Fruit fly (Drosophila melanogaster) whole organism, embryonic: ENCODE measurements around the gene Plod.
A peak's percentile ranks its signal among the peaks of the same experiment; 100 is the strongest.

Experiments
- Atf-2 ChIP-seq: fragments of 200-800 bp; sonication (Bioruptor generic); optimal IDR thresholded peaks from 2 replicates; lab custom pipeline; 2016; ENCODE audit warnings: missing biosample characterization, missing genetic modification characterization
- Atf6 ChIP-seq: fragments of 200-800 bp; sonication (Bioruptor generic); IDR thresholded peaks from 2 replicates; pipeline ENCODE4 v1.3.6; 2022; ENCODE audit warnings: missing biosample characterization, missing genetic modification characterization
- Bgb ChIP-seq: fragments of 200-800 bp; sonication (Bioruptor generic); IDR thresholded peaks from 2 replicates; pipeline ENCODE4 v1.3.6; 2022; ENCODE audit warnings: missing biosample characterization, missing genetic modification characterization; ENCODE audit not compliant: partially characterized antibody
- CG10321 ChIP-seq: fragments of 200-800 bp; sonication (Bioruptor generic); IDR thresholded peaks from 2 replicates; pipeline ENCODE4 v1.3.6; 2022; ENCODE audit warnings: missing biosample characterization, missing genetic modification characterization
- CG10979 ChIP-seq: fragments of 200-800 bp; sonication (Bioruptor generic); optimal IDR thresholded peaks from 2 replicates; lab custom pipeline; 2018; ENCODE audit warnings: missing biosample characterization, mild to moderate bottlenecking, missing genetic modification characterization, moderate library complexity
- CG12071 ChIP-seq: fragments of 200-800 bp; sonication (Bioruptor generic); optimal IDR thresholded peaks from 3 replicates; lab custom pipeline; 2018; ENCODE audit warnings: missing biosample characterization, mild to moderate bottlenecking, missing genetic modification characterization
- CG12769 ChIP-seq: fragments of 200-800 bp; sonication (Bioruptor generic); optimal IDR thresholded peaks from 2 replicates; lab custom pipeline; 2019; ENCODE audit warnings: missing biosample characterization, mild to moderate bottlenecking, missing genetic modification characterization, moderate library complexity
- CG15479 ChIP-seq: fragments of 200-800 bp; sonication (Bioruptor generic); optimal IDR thresholded peaks from 3 replicates; lab custom pipeline; 2019; ENCODE audit warnings: missing biosample characterization, mild to moderate bottlenecking, missing genetic modification characterization, moderate library complexity
- CG18599 ChIP-seq: fragments of 200-800 bp; sonication (Bioruptor generic); optimal IDR thresholded peaks from 3 replicates; lab custom pipeline; 2017; ENCODE audit warnings: missing biosample characterization, missing genetic modification characterization, mild to moderate bottlenecking, moderate library complexity, missing genetic modification reagents
- CG2202 ChIP-seq: fragments of 200-800 bp; sonication (Bioruptor generic); optimal IDR thresholded peaks from 2 replicates; lab custom pipeline; 2018; ENCODE audit warnings: missing biosample characterization, mild to moderate bottlenecking, missing genetic modification characterization
- CG32532 ChIP-seq: fragments of 200-800 bp; sonication (Bioruptor generic); IDR thresholded peaks from 2 replicates; pipeline ENCODE4 v1.3.6; 2022; ENCODE audit warnings: missing biosample characterization, missing genetic modification characterization
- CG3281 ChIP-seq: fragments of 200-800 bp; sonication (Bioruptor generic); optimal IDR thresholded peaks from 3 replicates; lab custom pipeline; 2017; ENCODE audit warnings: missing biosample characterization, mild to moderate bottlenecking, missing genetic modification characterization
- CG4360 ChIP-seq: fragments of 200-800 bp; sonication (Bioruptor generic); IDR thresholded peaks from 2 replicates; pipeline ENCODE4 v1.3.6; 2022; ENCODE audit warnings: missing biosample characterization, missing genetic modification characterization
- CG7786 ChIP-seq: fragments of 200-800 bp; sonication (Bioruptor generic); optimal IDR thresholded peaks from 2 replicates; lab custom pipeline; 2016; ENCODE audit warnings: missing biosample characterization, missing genetic modification characterization
- CG8290 ChIP-seq, 3 experiments: fragments of 200-800 bp; sonication (Bioruptor generic); optimal IDR thresholded peaks; 2 replicates each; lab custom pipeline; 2016 to 2019; ENCODE audit warnings: missing biosample characterization in 3 of 3, missing genetic modification characterization in 3 of 3, mild to moderate bottlenecking in 2 of 3, moderate library complexity in 1 of 3
- CG8478 ChIP-seq: fragments of >200 bp; optimal IDR thresholded peaks from 2 replicates; lab custom pipeline; 2018
- CG9817 ChIP-seq: fragments of 200-800 bp; sonication (Bioruptor generic); optimal IDR thresholded peaks from 2 replicates; lab custom pipeline; 2018; ENCODE audit warnings: missing biosample characterization, mild to moderate bottlenecking, missing genetic modification characterization, moderate library complexity
- CG9876 ChIP-seq: fragments of 200-800 bp; sonication (Bioruptor generic); optimal IDR thresholded peaks from 2 replicates; lab custom pipeline; 2016; ENCODE audit warnings: missing biosample characterization, missing genetic modification characterization
- CkIIα-i1 ChIP-seq: fragments of 200-800 bp; sonication (Bioruptor generic); IDR thresholded peaks from 2 replicates; pipeline ENCODE4 v1.3.6; 2022; ENCODE audit warnings: missing biosample characterization, missing genetic modification characterization
- Dbx ChIP-seq: fragments of 200-800 bp; sonication (Bioruptor generic); IDR thresholded peaks from 3 replicates; pipeline ENCODE4 v1.3.6; 2022; ENCODE audit warnings: missing biosample characterization, missing genetic modification characterization
- Dref ChIP-seq: fragments of 200-800 bp; sonication (Bioruptor generic); IDR thresholded peaks from 2 replicates; pipeline ENCODE4 v1.3.6; 2022; ENCODE audit warnings: missing biosample characterization, missing genetic modification characterization
- Ets65A ChIP-seq: fragments of 200-800 bp; sonication (Bioruptor generic); peaks from one replicate; lab custom pipeline; 2016; ENCODE audit warnings: missing biosample characterization, missing genetic modification characterization
- Fer1 ChIP-seq: fragments of 200-800 bp; sonication (Bioruptor generic); optimal IDR thresholded peaks from 2 replicates; lab custom pipeline; 2017; ENCODE audit warnings: missing biosample characterization, mild to moderate bottlenecking, missing genetic modification characterization
- Fer2 ChIP-seq: fragments of 200-800 bp; sonication (Bioruptor generic); optimal IDR thresholded peaks from 2 replicates; lab custom pipeline; 2018; ENCODE audit warnings: missing biosample characterization, mild to moderate bottlenecking, missing genetic modification characterization, moderate library complexity
- H15 ChIP-seq: fragments of 200-800 bp; sonication (Bioruptor generic); IDR thresholded peaks from 3 replicates; pipeline ENCODE4 v1.3.6; 2022; ENCODE audit warnings: missing biosample characterization, missing genetic modification characterization
- HHEX ChIP-seq: fragments of 200-800 bp; sonication (Bioruptor generic); optimal IDR thresholded peaks from 3 replicates; lab custom pipeline; 2017; ENCODE audit warnings: missing biosample characterization, mild to moderate bottlenecking, missing genetic modification characterization, missing genetic modification reagents
- Med ChIP-seq: fragments of 200-800 bp; sonication (Bioruptor generic); peaks from one replicate; lab custom pipeline; 2016; ENCODE audit warnings: missing biosample characterization, missing genetic modification characterization, mild to moderate bottlenecking, inconsistent platforms, moderate library complexity
- Sry-β ChIP-seq: fragments of 200-800 bp; sonication (Bioruptor generic); optimal IDR thresholded peaks from 2 replicates; lab custom pipeline; 2018; ENCODE audit warnings: missing biosample characterization, mild to moderate bottlenecking, missing genetic modification characterization, moderate library complexity
- amos ChIP-seq: fragments of 200-800 bp; sonication (Bioruptor generic); IDR thresholded peaks from 2 replicates; pipeline ENCODE4 v1.3.6; 2022; ENCODE audit warnings: missing biosample characterization, missing genetic modification characterization; ENCODE audit not compliant: partially characterized antibody
- ara ChIP-seq: fragments of 200-800 bp; sonication (Bioruptor generic); IDR thresholded peaks from 2 replicates; pipeline ENCODE4 v1.3.6; 2022; ENCODE audit warnings: missing biosample characterization, missing genetic modification characterization
- ash1 ChIP-seq: fragments of 200-800 bp; sonication (Bioruptor generic); optimal IDR thresholded peaks from 2 replicates; lab custom pipeline; 2018; ENCODE audit warnings: missing biosample characterization, mild to moderate bottlenecking, missing genetic modification characterization
- cas ChIP-seq: fragments of 200-800 bp; sonication (Bioruptor generic); IDR thresholded peaks from 2 replicates; pipeline ENCODE4 v1.3.6; 2022; ENCODE audit warnings: missing biosample characterization, missing genetic modification characterization
- chm ChIP-seq: fragments of 200-800 bp; sonication (Bioruptor generic); IDR thresholded peaks from 2 replicates; pipeline ENCODE4 v1.3.6; 2022; ENCODE audit warnings: missing biosample characterization, missing genetic modification characterization
- da ChIP-seq: fragments of 200-800 bp; sonication (Bioruptor generic); optimal IDR thresholded peaks from 2 replicates; lab custom pipeline; 2016; ENCODE audit warnings: missing biosample characterization, missing genetic modification characterization
- esg ChIP-seq: fragments of 200-800 bp; sonication (Bioruptor generic); conservative IDR thresholded peaks from 2 replicates; pipeline ENCODE4 v1.3.6; 2022; ENCODE audit warnings: missing biosample characterization, missing genetic modification characterization
- eyg ChIP-seq: fragments of 200-800 bp; sonication (Bioruptor generic); optimal IDR thresholded peaks from 3 replicates; lab custom pipeline; 2016; ENCODE audit warnings: missing biosample characterization, missing genetic modification characterization
- fd64A ChIP-seq: fragments of 200-800 bp; sonication (Bioruptor generic); optimal IDR thresholded peaks from 3 replicates; lab custom pipeline; 2018; ENCODE audit warnings: missing biosample characterization, mild to moderate bottlenecking, missing genetic modification characterization
- gt ChIP-seq: fragments of 200-800 bp; sonication (Bioruptor generic); IDR thresholded peaks from 2 replicates; pipeline ENCODE4 v1.3.6; 2022; ENCODE audit warnings: missing biosample characterization, missing genetic modification characterization
- ham ChIP-seq: fragments of 200-800 bp; sonication (Bioruptor generic); IDR thresholded peaks from 2 replicates; pipeline ENCODE4 v1.3.6; 2022; ENCODE audit warnings: missing biosample characterization, missing genetic modification characterization
- hb ChIP-seq: fragments of 200-800 bp; sonication (Bioruptor generic); IDR thresholded peaks from 3 replicates; pipeline ENCODE4 v1.3.6; 2022; ENCODE audit warnings: missing biosample characterization, missing genetic modification characterization; ENCODE audit not compliant: partially characterized antibody
- kni ChIP-seq: fragments of 200-800 bp; sonication (Bioruptor generic); optimal IDR thresholded peaks from 3 replicates; lab custom pipeline; 2017; ENCODE audit warnings: mild to moderate bottlenecking, missing biosample characterization, missing genetic modification reagents, missing genetic modification characterization
- lilli ChIP-seq: fragments of 200-800 bp; sonication (Bioruptor generic); optimal IDR thresholded peaks from 3 replicates; lab custom pipeline; 2016; ENCODE audit warnings: missing biosample characterization, missing genetic modification characterization
- lov ChIP-seq, 2 experiments: fragments of 200-800 bp in 1 of 2; fragments of >200 bp in 1 of 2; sonication (Bioruptor generic) in 1 of 2; IDR thresholded peaks in 1 of 2; optimal IDR thresholded peaks in 1 of 2; 2 replicates in 1 of 2; 3 replicates in 1 of 2; pipeline versions ENCODE4 v1.3.6 to Lab custom; 2017 to 2022; ENCODE audit warnings: missing biosample characterization in 1 of 2, missing genetic modification characterization in 1 of 2
- phol ChIP-seq: fragments of 200-800 bp; sonication (Bioruptor generic); optimal IDR thresholded peaks from 3 replicates; lab custom pipeline; 2018; ENCODE audit warnings: missing biosample characterization, mild to moderate bottlenecking, missing genetic modification characterization, moderate library complexity
- sens ChIP-seq: fragments of 200-800 bp; sonication (Bioruptor generic); peaks from one replicate; lab custom pipeline; 2016; ENCODE audit warnings: missing biosample characterization, missing genetic modification characterization
- toy ChIP-seq: fragments of 200-800 bp; sonication (Bioruptor generic); IDR thresholded peaks from 2 replicates; pipeline ENCODE4 v1.3.6; 2022; ENCODE audit warnings: missing biosample characterization, missing genetic modification characterization
- z ChIP-seq: fragments of 200-800 bp; sonication (Bioruptor generic); IDR thresholded peaks from 3 replicates; pipeline ENCODE4 v1.3.6; 2022; ENCODE audit warnings: missing biosample characterization, missing genetic modification characterization

The Plod gene

dm6 chr3L:11253690-11254243, 48.0 kb upstream of the Plod start:
- TF ChIP-seq eyg: peak; percentile 35
- TF ChIP-seq Atf-2 (GFP tag; lab: Kevin White, UChicago): no peak
- peak; percentile 51 for TF ChIP-seq CG12769 (tag; lab: Kevin White, UChicago)
- 0 out of 2 replicates have a peak, but pooled peaks have one; percentile 5 for TF ChIP-seq CG4360 (GFP tag; lab: Robert Waterston, UW)
- peak; percentile 59 for TF ChIP-seq Med (GFP tag; lab: Kevin White, UChicago)
- peak; percentile 75 for TF ChIP-seq CG15479 (GFP tag; lab: Kevin White, UChicago)
- TF ChIP-seq CG8478 (lab: Kevin White, UChicago): peak; percentile 1
- no peak for TF ChIP-seq lov (optimal IDR thresholded peaks at IDR 0.05; lab: Kevin White, UChicago)
- 0 out of 3 replicates have a peak, but pooled peaks have one; percentile 21 for TF ChIP-seq lov (GFP tag; IDR thresholded peaks at IDR 0.05; lab: Robert Waterston, UW)
- no peak for TF ChIP-seq kni
- peak; percentile 72 for TF ChIP-seq chm (GFP tag; lab: Robert Waterston, UW)
- no peak for TF ChIP-seq ara (GFP tag; lab: Robert Waterston, UW)
- no peak for TF ChIP-seq ham
- TF ChIP-seq hb: no peak
- peak; percentile 21 for TF ChIP-seq sens (GFP tag; lab: Kevin White, UChicago)
- TF ChIP-seq Ets65A: peak; percentile 90
- peak; percentile 14 for TF ChIP-seq CG7786 (GFP tag; lab: Kevin White, UChicago)
- TF ChIP-seq Fer2 (tag; lab: Kevin White, UChicago): no peak
- TF ChIP-seq CG3281 (GFP tag; lab: Kevin White, UChicago): no peak
- TF ChIP-seq da (GFP tag; lab: Kevin White, UChicago): peak; percentile 21
- TF ChIP-seq CG2202 (tag; lab: Kevin White, UChicago): no peak
- no peak for TF ChIP-seq CG10979 (tag; lab: Kevin White, UChicago)
- no peak for TF ChIP-seq cas (GFP tag; lab: Robert Waterston, UW)
- no peak for TF ChIP-seq CkIIα-i1 (GFP tag; lab: Robert Waterston, UW)
- TF ChIP-seq CG32532 (GFP tag; lab: Robert Waterston, UW): 0 out of 2 replicates have a peak, but pooled peaks have one; percentile 27
- no peak for TF ChIP-seq HHEX (GFP tag; lab: Kevin White, UChicago)
- no peak for TF ChIP-seq phol (tag; lab: Kevin White, UChicago)
- no peak for TF ChIP-seq fd64A
- 0 out of 2 replicates have a peak, but pooled peaks have one; percentile 30 for TF ChIP-seq toy (GFP tag; lab: Robert Waterston, UW)
- TF ChIP-seq Atf6 (GFP tag; lab: Robert Waterston, UW): no peak
- no peak for TF ChIP-seq Dref
- 0 out of 3 replicates have a peak, but pooled peaks have one; percentile 5 for TF ChIP-seq H15 (GFP tag; lab: Robert Waterston, UW)
- TF ChIP-seq Fer1 (GFP tag; lab: Kevin White, UChicago): no peak
- TF ChIP-seq Dbx (GFP tag; lab: Robert Waterston, UW): 0 out of 3 replicates have a peak, but pooled peaks have one; percentile 32
- no peak for TF ChIP-seq z (GFP tag; lab: Robert Waterston, UW)
- no peak for TF ChIP-seq CG9876 (GFP tag; lab: Kevin White, UChicago)
- TF ChIP-seq amos (GFP tag; lab: Robert Waterston, UW): 0 out of 2 replicates have a peak, but pooled peaks have one; percentile 26
- TF ChIP-seq esg (GFP tag; lab: Robert Waterston, UW): no peak
- TF ChIP-seq Sry-β (GFP tag; lab: Kevin White, UChicago): no peak
- TF ChIP-seq CG8290 (GFP tag; optimal IDR thresholded peaks at IDR 0.05; lab: Kevin White, UChicago): no peak
- TF ChIP-seq CG8290 (tag; optimal IDR thresholded peaks at IDR 0.05; lab: Kevin White, UChicago): peak in 1 of 2 experiments; percentile 27
- no peak for TF ChIP-seq gt (GFP tag; lab: Robert Waterston, UW)
- TF ChIP-seq lilli: peak; percentile 35
- 0 out of 2 replicates have a peak, but pooled peaks have one; percentile 32 for TF ChIP-seq Bgb
- TF ChIP-seq CG9817 (tag; lab: Kevin White, UChicago): no peak
- peak; percentile 19; the same call in 1 of the 2 replicates for TF ChIP-seq CG10321 (GFP tag; lab: Robert Waterston, UW)
- TF ChIP-seq ash1 (GFP tag; lab: Kevin White, UChicago): no peak
- peak; percentile 2 for TF ChIP-seq CG18599 (GFP tag; lab: Kevin White, UChicago)
- no peak for TF ChIP-seq CG12071 (GFP tag; lab: Kevin White, UChicago)
- TF ChIP-seq, all 482 proteins: peak for 22
